Worm (Caenorhabditis elegans): ENCODE results near the gene F29B9.7.

The F29B9.7 gene

DNA sequence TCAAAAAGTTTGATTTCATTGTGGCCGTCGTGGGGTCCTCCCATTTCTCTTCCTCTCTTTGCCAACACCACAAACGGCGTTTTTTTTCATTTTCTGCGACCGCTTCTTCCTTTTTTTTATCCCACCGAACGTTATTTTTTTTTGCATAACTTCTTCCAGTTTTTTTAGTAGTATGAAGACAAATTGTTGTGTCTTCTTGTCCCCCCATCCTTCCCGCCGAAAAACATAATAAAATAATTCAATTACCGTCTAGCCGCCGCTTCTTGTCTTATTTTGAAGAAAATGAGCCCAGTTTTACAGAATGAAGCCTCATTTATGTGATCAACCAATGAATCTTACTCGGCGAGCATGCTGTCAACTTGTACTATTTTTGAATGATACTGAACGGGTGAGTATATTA lies 19.7 kb downstream of the F29B9.7 start, which contains the start of gene F29B9.12:
Gene F29B9.12 (plus strand): TSS at position 301 of the 400 bp plus-strand sequence.
- TF ChIP-seq ceh-2 (tag; optimal IDR thresholded peaks at IDR 0.05) (no peak), C38D4.7 (GFP tag; optimal IDR thresholded peaks at IDR 0.05) (no peak), lin-11 (tag; optimal IDR thresholded peaks at IDR 0.05) (no peak), dve-1 (tag; optimal IDR thresholded peaks at IDR 0.05) (no peak), K02D7.2 (tag; optimal IDR thresholded peaks at IDR 0.05) (no peak), tbx-2 (tag; optimal IDR thresholded peaks at IDR 0.05) (no peak), ets-4 (tag; optimal IDR thresholded peaks at IDR 0.05) (no peak), ceh-24 (tag; optimal IDR thresholded peaks at IDR 0.05) (no peak)

DNA sequence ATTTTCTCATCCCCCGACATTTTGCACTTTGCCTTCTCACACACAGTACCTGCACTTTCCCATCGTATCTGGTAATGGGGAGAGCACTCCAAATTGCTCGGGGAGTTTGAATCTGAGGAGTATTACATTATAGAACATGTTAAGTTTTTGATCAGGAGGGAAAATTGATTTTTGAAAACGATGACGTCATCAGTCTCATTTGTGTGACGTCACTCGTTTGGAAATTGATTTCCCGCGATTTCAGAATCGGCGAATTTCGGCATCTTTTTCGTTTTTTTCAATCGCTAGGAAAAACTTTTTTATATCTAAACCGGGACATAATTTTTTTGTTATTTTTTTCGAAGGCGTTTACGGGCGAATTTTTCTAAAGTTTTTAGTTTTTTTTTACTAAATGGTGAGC lies 23.8 kb downstream of the F29B9.7 start:
- no peak for TF ChIP-seq hlh-15 (tag; optimal IDR thresholded peaks at IDR 0.05)
- no peak for TF ChIP-seq fkh-10 (GFP tag; optimal IDR thresholded peaks at IDR 0.05)
- TF ChIP-seq syd-9 (tag; optimal IDR thresholded peaks at IDR 0.05) = no peak
- TF ChIP-seq lim-6 (tag; optimal IDR thresholded peaks at IDR 0.05) = no peak

DNA sequence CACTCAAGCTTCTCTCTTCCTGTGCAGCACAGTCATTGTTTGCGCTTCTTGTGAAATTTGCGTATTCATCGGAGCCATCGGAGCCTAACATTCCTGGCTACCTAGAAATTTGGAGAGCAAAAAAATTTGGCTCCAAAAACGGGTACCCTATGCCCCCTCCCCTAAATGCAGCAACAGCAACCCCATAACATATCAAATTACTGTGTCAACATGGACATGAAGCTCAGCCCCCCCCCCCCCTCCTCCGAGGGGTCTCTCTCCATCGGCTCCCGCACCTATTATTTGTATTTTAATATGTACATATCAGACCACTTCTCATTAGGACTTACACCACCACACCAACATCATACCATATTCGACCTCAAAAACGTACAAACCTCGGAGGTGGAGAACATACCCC lies 24.8 kb downstream of the F29B9.7 start:
- TF ChIP-seq ceh-31 (tag; optimal IDR thresholded peaks at IDR 0.05) (no peak), ets-4 (tag; optimal IDR thresholded peaks at IDR 0.05) (no peak), che-1 (tag; optimal IDR thresholded peaks at IDR 0.05) (no peak), hlh-30 (tag; optimal IDR thresholded peaks at IDR 0.05; ENCODE audit: insufficient read depth) (no peak), ceh-14 (tag; optimal IDR thresholded peaks at IDR 0.05) (no peak), ceh-19 (GFP tag; optimal IDR thresholded peaks at IDR 0.05) (peak; percentile 39), nhr-232 (tag; optimal IDR thresholded peaks at IDR 0.05) (no peak), ceh-34 (tag; optimal IDR thresholded peaks at IDR 0.05) (peak; percentile 92), ceh-2 (tag; optimal IDR thresholded peaks at IDR 0.05) (no peak), ceh-22 (tag; optimal IDR thresholded peaks at IDR 0.05) (no peak)

DNA sequence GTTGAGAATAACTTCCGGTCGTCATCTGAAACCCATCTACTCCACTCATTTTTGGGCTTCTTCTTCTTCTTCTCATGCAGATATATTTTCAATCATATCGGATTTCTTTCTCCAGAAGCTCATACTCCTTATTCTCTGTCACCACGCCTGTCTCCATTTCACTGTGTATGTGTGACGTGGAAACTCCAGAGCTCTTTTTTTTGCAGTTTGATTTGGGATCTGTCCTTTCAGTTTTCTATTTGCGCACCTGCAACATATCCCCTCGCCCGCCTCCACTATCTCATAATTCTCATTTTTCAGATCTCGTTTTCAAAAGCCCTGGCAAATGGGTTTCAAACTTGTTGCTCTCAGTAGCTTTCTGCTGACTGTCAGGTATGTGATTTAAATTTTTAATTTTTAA lies 29.2 kb downstream of the F29B9.7 start, which contains the start of gene kin-36:
Gene kin-36 (plus strand): TSS at position 301 of the 400 bp plus-strand sequence.
- TF ChIP-seq ceh-30 (tag; optimal IDR thresholded peaks at IDR 0.05) (no peak), ceh-18 (tag; optimal IDR thresholded peaks at IDR 0.05) (no peak), ceh-14 (tag; optimal IDR thresholded peaks at IDR 0.05) (no peak), ceh-9 (tag; optimal IDR thresholded peaks at IDR 0.05) (no peak), ceh-34 (tag; optimal IDR thresholded peaks at IDR 0.05) (no peak), fkh-6 (tag; optimal IDR thresholded peaks at IDR 0.05) (no peak), elt-2 (tag; optimal IDR thresholded peaks at IDR 0.05) (no peak), nfya-1 (tag; optimal IDR thresholded peaks at IDR 0.05) (no peak), ref-2 (tag; optimal IDR thresholded peaks at IDR 0.05) (no peak), ceh-24 (tag; optimal IDR thresholded peaks at IDR 0.05) (no peak), nhr-11 (tag; optimal IDR thresholded peaks at IDR 0.05) (no peak)

DNA sequence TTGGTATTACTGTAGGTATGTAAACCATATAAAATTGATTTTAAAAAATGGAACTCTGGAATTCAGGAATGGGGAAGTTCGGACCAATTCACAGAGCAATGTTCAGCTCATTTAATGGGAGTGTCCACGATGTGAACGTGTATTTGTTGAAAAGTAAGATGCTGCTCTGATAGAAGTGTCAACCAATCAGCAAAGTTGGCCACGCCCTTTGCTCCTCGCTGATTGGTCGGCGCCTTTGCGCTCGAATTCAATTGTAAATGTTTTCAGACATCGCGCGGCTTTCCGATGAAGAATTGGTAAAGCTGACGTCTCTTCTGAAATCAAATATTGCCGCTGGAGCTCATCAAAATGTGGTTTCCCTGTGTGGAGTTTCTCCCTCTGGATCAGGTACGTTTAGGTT lies 33.6 kb downstream of the F29B9.7 start:
- TF ChIP-seq pag-3 (tag; optimal IDR thresholded peaks at IDR 0.05; ENCODE audit: borderline replicate concordance) = no peak
- TF ChIP-seq ceh-18 (tag; optimal IDR thresholded peaks at IDR 0.05) = no peak
- no peak for TF ChIP-seq unc-55 (GFP tag; optimal IDR thresholded peaks at IDR 0.05)
- TF ChIP-seq nfya-1 (tag; optimal IDR thresholded peaks at IDR 0.05) = peak; percentile 68

DNA sequence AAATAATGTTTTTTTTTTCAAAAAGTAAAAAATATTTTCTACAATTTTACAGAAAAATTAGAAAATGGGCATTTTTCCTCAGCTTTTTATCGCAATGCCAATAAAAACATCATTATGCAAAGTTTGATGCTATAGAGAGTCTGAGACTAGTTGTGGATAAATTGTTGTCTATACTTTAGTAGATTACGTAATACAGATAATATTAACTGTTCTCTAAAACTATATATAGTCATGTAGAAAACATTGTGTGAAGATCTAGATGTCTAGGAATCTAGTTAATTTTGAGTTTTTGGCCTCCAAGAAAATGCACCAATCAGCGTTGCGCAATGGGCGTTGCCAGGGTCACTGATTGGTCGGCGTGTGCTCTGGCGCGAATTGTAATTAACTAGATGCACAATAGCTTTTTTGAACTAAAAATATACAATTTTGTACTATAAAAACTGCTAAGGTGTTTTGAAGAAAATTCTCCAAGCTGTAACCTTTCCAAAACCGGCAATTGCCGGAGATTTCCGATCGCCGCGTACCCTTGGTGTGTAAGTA lies 36.8 kb downstream of the F29B9.7 start:
- no peak for TF ChIP-seq mec-3 (tag; optimal IDR thresholded peaks at IDR 0.05; ENCODE audit: borderline replicate concordance)
- no peak for TF ChIP-seq gmeb-2 (tag; optimal IDR thresholded peaks at IDR 0.05)
- TF ChIP-seq K02D7.2 (tag; optimal IDR thresholded peaks at IDR 0.05) = no peak
- TF ChIP-seq nfya-1 (tag; optimal IDR thresholded peaks at IDR 0.05) = peak; percentile 80
- no peak for TF ChIP-seq npax-4 (tag; optimal IDR thresholded peaks at IDR 0.05)
- TF ChIP-seq hlh-6 (tag; optimal IDR thresholded peaks at IDR 0.05) = no peak
